Fruit fly (Drosophila melanogaster) whole organism, adult: ENCODE measurements around the gene CG32320.

ENCODE experiments used
- CG11617 ChIP-seq: fragments of 200-800 bp; sonication (Bioruptor generic); optimal IDR thresholded peaks from 2 replicates; lab custom pipeline; 2017; ENCODE audit warnings: mild to moderate bottlenecking, missing biosample characterization, missing genetic modification reagents, missing genetic modification characterization
- CG12768 ChIP-seq: fragments of 200-800 bp; sonication (Bioruptor generic); optimal IDR thresholded peaks from 2 replicates; lab custom pipeline; 2017; ENCODE audit warnings: missing biosample characterization, missing genetic modification characterization, mild to moderate bottlenecking, moderate library complexity, missing genetic modification reagents
- CG14711 ChIP-seq: fragments of 200-800 bp; sonication (Bioruptor generic); optimal IDR thresholded peaks from 2 replicates; lab custom pipeline; 2018; ENCODE audit warnings: missing biosample characterization, mild to moderate bottlenecking, missing genetic modification characterization, moderate library complexity
- CG1620 ChIP-seq: fragments of 200-800 bp; sonication (Bioruptor generic); optimal IDR thresholded peaks from 2 replicates; lab custom pipeline; 2016; ENCODE audit warnings: missing biosample characterization, missing genetic modification characterization
- CG33017 ChIP-seq: fragments of 200-800 bp; sonication (Bioruptor generic); optimal IDR thresholded peaks from 2 replicates; lab custom pipeline; 2018; ENCODE audit warnings: missing biosample characterization, mild to moderate bottlenecking, missing genetic modification characterization, moderate library complexity
- cnc ChIP-seq, 2 experiments: fragments of >200 bp; optimal IDR thresholded peaks; 2 replicates each; lab custom pipeline; 2017
- kay ChIP-seq: fragments of 200-800 bp; sonication (Bioruptor generic); peaks from one replicate; lab custom pipeline; 2016; ENCODE audit warnings: missing biosample characterization, missing genetic modification characterization, borderline replicate concordance
- ovo ChIP-seq: fragments of 200-800 bp; sonication (Bioruptor generic); optimal IDR thresholded peaks from 2 replicates; lab custom pipeline; 2016; ENCODE audit warnings: missing biosample characterization, missing genetic modification characterization
- tj ChIP-seq: fragments of 200-800 bp; sonication (Bioruptor generic); optimal IDR thresholded peaks from 3 replicates; lab custom pipeline; 2017; ENCODE audit warnings: missing biosample characterization, mild to moderate bottlenecking, missing genetic modification characterization, moderate library complexity

dm6 chr3L:1364368-1364767 is 34.0 kb upstream of the CG32320 start:
- TF ChIP-seq kay (no peak), CG11617 (GFP tag; lab: Kevin White, UChicago) (no peak), cnc (optimal IDR thresholded peaks at IDR 0.05; lab: Kevin White, UChicago) (no peak), CG1620 (GFP tag; lab: Kevin White, UChicago) (no peak), ovo (GFP tag; lab: Kevin White, UChicago) (no peak), tj (no peak), CG33017 (tag; lab: Kevin White, UChicago) (no peak), CG14711 (tag; lab: Kevin White, UChicago) (no peak), CG12768 (GFP tag; lab: Kevin White, UChicago) (no peak)
